Worm (Caenorhabditis elegans): ENCODE results near the gene dyla-1.
"Not testable (repeated sequence)": the region's sequence is repeated elsewhere in the genome, so short reads cannot be mapped to it uniquely, and the experiment has no call there.

Gene dyla-1

ce11 chrX:16872446-16872962 is 31.7 kb downstream of the dyla-1 start, which contains the start of gene T20F7.1 (continued):
- TF ChIP-seq unc-62 (GFP tag; optimal IDR thresholded peaks at IDR 0.05) (peak; percentile 35), bed-2 (GFP tag; IDR thresholded peaks at IDR 0.05) (no peak), zfh-2 (GFP tag; conservative IDR thresholded peaks at IDR 0.05) (peak; percentile 58; the same call in 1 of the 2 replicates), lin-26 (GFP tag; IDR thresholded peaks at IDR 0.05) (peak; percentile 65; the same call in 1 of the 2 replicates)

- no peak for TF ChIP-seq cebp-2 (GFP tag; IDR thresholded peaks at IDR 0.05)
- TF ChIP-seq ztf-3 (GFP tag; optimal IDR thresholded peaks at IDR 0.05): no peak
- TF ChIP-seq rec-8 (tag; optimal IDR thresholded peaks at IDR 0.05): no peak
- TF ChIP-seq attf-6 (GFP tag; IDR thresholded peaks at IDR 0.05): no peak
- TF ChIP-seq ceh-91 (GFP tag; IDR thresholded peaks at IDR 0.05): no peak
- no peak for TF ChIP-seq efl-1 (GFP tag; optimal IDR thresholded peaks at IDR 0.05)
- TF ChIP-seq egl-18 (GFP tag; IDR thresholded peaks at IDR 0.05): no peak
- no peak for TF ChIP-seq snpc-1.3 (tag; optimal IDR thresholded peaks at IDR 0.05; ENCODE audit: insufficient read depth)
- TF ChIP-seq B0035.1 (tag; optimal IDR thresholded peaks at IDR 0.05): no peak
- TF ChIP-seq cebp-1 (GFP tag; IDR thresholded peaks at IDR 0.05): no peak
- no peak for TF ChIP-seq cebp-1 (tag; optimal IDR thresholded peaks at IDR 0.05)
- TF ChIP-seq ets-4 (GFP tag; optimal IDR thresholded peaks at IDR 0.05): no peak
- no peak for TF ChIP-seq snpc-1.1 (tag; optimal IDR thresholded peaks at IDR 0.05; ENCODE audit: insufficient read depth)
- TF ChIP-seq attf-3 (GFP tag; conservative IDR thresholded peaks at IDR 0.05): no peak
- no peak for TF ChIP-seq Y53F4B.3 (GFP tag; IDR thresholded peaks at IDR 0.05)
- TF ChIP-seq tbp1 (GFP tag; optimal IDR thresholded peaks at IDR 0.05): no peak
- no peak for TF ChIP-seq let-607 (tag; optimal IDR thresholded peaks at IDR 0.05)
- TF ChIP-seq bed-1 (GFP tag; IDR thresholded peaks at IDR 0.05): no peak
Measured at ce11 chrX:16880426-16880825, 39.6 kb downstream of the dyla-1 start, which contains the start of gene acs-9. TSS of gene acs-9 (minus strand) at chrX:16880526.

ce11 chrX:16883426-16883825 is 42.6 kb downstream of the dyla-1 start, which contains the start of gene Y13C8A.1:
TSS of gene Y13C8A.1 (plus strand) at chrX:16883726.
- TF ChIP-seq Y53F4B.3 (GFP tag; IDR thresholded peaks at IDR 0.05); madf-3 (GFP tag; IDR thresholded peaks at IDR 0.05); dpff-1 (tag; optimal IDR thresholded peaks at IDR 0.05): not testable (repeated sequence)

- TF ChIP-seq somi-1 (GFP tag; optimal IDR thresholded peaks at IDR 0.05) (no peak), snpc-1.1 (tag; optimal IDR thresholded peaks at IDR 0.05; ENCODE audit: insufficient read depth) (no peak), zfh-2 (GFP tag; conservative IDR thresholded peaks at IDR 0.05) (0 out of 2 replicates have a peak, but pooled peaks have one; percentile 11), aptf-2 (GFP tag; conservative IDR thresholded peaks at IDR 0.05) (0 out of 2 replicates have a peak, but pooled peaks have one; percentile 70), nhr-90 (tag; optimal IDR thresholded peaks at IDR 0.05) (no peak), lin-54 (GFP tag; optimal IDR thresholded peaks at IDR 0.05) (no peak), nhr-179 (tag; optimal IDR thresholded peaks at IDR 0.05) (no peak), Y53G8AR.9 (GFP tag; conservative IDR thresholded peaks at IDR 0.05) (no peak), egrh-3 (GFP tag; IDR thresholded peaks at IDR 0.05) (peak; percentile 64; the same call in 1 of the 2 replicates), Y53F4B.3 (GFP tag; IDR thresholded peaks at IDR 0.05) (no peak), nhr-120 (GFP tag; IDR thresholded peaks at IDR 0.05) (no peak)
Measured at ce11 chrX:16884075-16884474, 43.2 kb downstream of the dyla-1 start.
